Worm (Caenorhabditis elegans): ENCODE data around the gene sir-2.1.

ce11 chrIV:10360336-10360735 lies 5.7 kb downstream of the sir-2.1 start, which contains the start of gene ugt-59:
- no peak for TF ChIP-seq tra-4 (tag; optimal IDR thresholded peaks at IDR 0.05)
- TF ChIP-seq F13C5.2 (tag; optimal IDR thresholded peaks at IDR 0.05): no peak
- no peak for TF ChIP-seq hnd-1 (tag; optimal IDR thresholded peaks at IDR 0.05)
- TF ChIP-seq flt-1 (GFP tag; IDR thresholded peaks at IDR 0.05): no peak

Data from whole organism, early embryonic.